Worm (Caenorhabditis elegans): ENCODE data around the gene ddn-3.

ce11 chrV:14312695-14313094 lies 1.7 kb upstream of the ddn-3 start, which contains the start of gene F14D7.8:
- TF ChIP-seq unc-39 (tag; optimal IDR thresholded peaks at IDR 0.05) (no peak), unc-62 (GFP tag; optimal IDR thresholded peaks at IDR 0.05) (no peak), ztf-11 (tag; optimal IDR thresholded peaks at IDR 0.05) (no peak), nhr-77 (tag; optimal IDR thresholded peaks at IDR 0.05) (no peak), skn-1 (tag; optimal IDR thresholded peaks at IDR 0.05) (no peak), aly-2 (tag; optimal IDR thresholded peaks at IDR 0.05) (no peak)

Measured in whole organism, L2 larva.